Worm (Caenorhabditis elegans) whole organism, mixed stage, embryonic: ENCODE measurements around the gene nhr-28.

Experiments used
- ceh-43 ChIP-seq: fragments of 200-800 bp; sonication (Bioruptor generic); optimal IDR thresholded peaks from 2 replicates; lab custom pipeline; 2018; ENCODE audit warnings: mild to moderate bottlenecking, missing genetic modification characterization, moderate library complexity, missing compliant biosample characterization
- ceh-83 ChIP-seq: fragments of 200-800 bp; sonication (Bioruptor generic); optimal IDR thresholded peaks from 2 replicates; lab custom pipeline; 2018; ENCODE audit warnings: mild to moderate bottlenecking, missing genetic modification characterization, missing compliant biosample characterization
- elt-1 ChIP-seq: sonication (generic microtip); optimal IDR thresholded peaks from 2 replicates; lab custom pipeline; 2017; ENCODE audit warnings: missing genetic modification characterization, mild to moderate bottlenecking, missing compliant biosample characterization, antibody characterized with exemption, moderate library complexity, borderline replicate concordance; ENCODE audit not compliant: insufficient read depth
- lin-13 ChIP-seq: fragments of 150-350 bp; optimal IDR thresholded peaks from 2 replicates; lab custom pipeline; 2014; ENCODE audit warnings: missing biosample characterization, missing genetic modification characterization
- nhr-12 ChIP-seq: fragments of 150-350 bp; optimal IDR thresholded peaks from 2 replicates; lab custom pipeline; 2014; ENCODE audit warnings: missing biosample characterization, missing genetic modification characterization
- nhr-76 ChIP-seq: sonication (generic microtip); optimal IDR thresholded peaks from 2 replicates; lab custom pipeline; 2017; ENCODE audit warnings: missing biosample characterization, missing genetic modification characterization
- unc-120 ChIP-seq: sonication (generic microtip); optimal IDR thresholded peaks from 2 replicates; lab custom pipeline; 2017; ENCODE audit warnings: missing genetic modification characterization, missing compliant biosample characterization; ENCODE audit not compliant: poor library complexity, severe bottlenecking
- unc-62 ChIP-seq: fragments of 150-350 bp; optimal IDR thresholded peaks from 2 replicates; lab custom pipeline; 2014; ENCODE audit warnings: missing biosample characterization, missing genetic modification reagents, missing genetic modification characterization

DNA sequence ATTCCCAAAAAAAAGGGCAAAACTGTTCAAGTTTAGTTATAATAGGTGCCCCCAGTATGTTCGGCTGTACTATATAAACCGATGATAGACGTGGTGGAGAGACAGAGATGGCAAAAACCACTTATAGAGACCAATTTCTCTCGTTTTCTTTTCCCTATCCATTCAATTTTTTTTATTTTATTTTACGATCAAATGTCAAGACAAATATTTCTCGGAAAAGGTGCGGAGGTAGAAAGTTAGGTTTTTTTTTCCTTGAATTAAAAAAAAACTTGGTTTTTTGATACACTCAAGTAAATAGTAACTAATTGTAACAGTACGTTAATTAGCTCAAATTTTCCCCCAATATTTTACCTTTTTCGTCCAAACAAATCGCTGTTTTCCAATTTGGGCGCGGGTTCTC lies 48.0 kb downstream of the nhr-28 start:
- TF ChIP-seq nhr-76 (no peak), nhr-12 (no peak), unc-62 (GFP tag; lab: Kevin White, UChicago) (no peak), ceh-43 (GFP tag; lab: Kevin White, UChicago) (no peak), ceh-83 (GFP tag; lab: Kevin White, UChicago) (no peak), unc-120 (tag; lab: Kevin White, UChicago) (no peak), lin-13 (tag; lab: Kevin White, UChicago) (no peak), elt-1 (tag; lab: Kevin White, UChicago) (no peak)
